Fruit fly (Drosophila melanogaster) whole organism, wandering third instar larva: ENCODE results near the gene CG12024.

ENCODE experiments used
- Abd-B ChIP-seq: fragments of >200 bp; optimal IDR thresholded peaks from 2 replicates; lab custom pipeline; 2017; ENCODE audit warnings: missing biosample characterization, missing genetic modification characterization
- CG32264 ChIP-seq: fragments of 200-800 bp; sonication (Bioruptor generic); optimal IDR thresholded peaks from 2 replicates; lab custom pipeline; 2016; ENCODE audit warnings: missing biosample characterization, missing genetic modification characterization
- CrebA ChIP-seq: fragments of 200-800 bp; sonication (Bioruptor generic); optimal IDR thresholded peaks from 2 replicates; lab custom pipeline; 2016; ENCODE audit warnings: missing biosample characterization, mild to moderate bottlenecking, missing genetic modification characterization, borderline replicate concordance
- Dfd ChIP-seq: fragments of >200 bp; optimal IDR thresholded peaks from 2 replicates; lab custom pipeline; 2017; ENCODE audit warnings: missing biosample characterization, missing genetic modification characterization
- Dif ChIP-seq: fragments of 200-275, 200-300 bp; sonication (Bioruptor generic); optimal IDR thresholded peaks from 2 replicates; lab custom pipeline; 2018; ENCODE audit warnings: missing biosample characterization, missing genetic modification characterization; ENCODE audit not compliant: partially characterized antibody
- GATAd ChIP-seq: sonication (Bioruptor generic); optimal IDR thresholded peaks from 2 replicates; lab custom pipeline; 2016; ENCODE audit warnings: missing biosample characterization, missing genetic modification characterization
- Hnf4 ChIP-seq: fragments of 200-800 bp; sonication (Bioruptor generic); optimal IDR thresholded peaks from 2 replicates; lab custom pipeline; 2016; ENCODE audit warnings: missing biosample characterization, mild to moderate bottlenecking, missing genetic modification characterization
- Hr78 ChIP-seq: fragments of >200 bp; optimal IDR thresholded peaks from 2 replicates; lab custom pipeline; 2017; ENCODE audit warnings: missing biosample characterization, missing genetic modification characterization
- Hr83 ChIP-seq: fragments of 200-300 bp; sonication (Bioruptor generic); optimal IDR thresholded peaks from 2 replicates; lab custom pipeline; 2016; ENCODE audit warnings: missing biosample characterization, mild to moderate bottlenecking, missing genetic modification characterization, moderate library complexity; ENCODE audit not compliant: poor library complexity, severe bottlenecking
- Jra ChIP-seq: sonication (Bioruptor generic); optimal IDR thresholded peaks from 2 replicates; lab custom pipeline; 2016; ENCODE audit warnings: missing biosample characterization, missing genetic modification characterization
- Mio ChIP-seq: sonication (Bioruptor generic); optimal IDR thresholded peaks from 2 replicates; lab custom pipeline; 2016; ENCODE audit warnings: missing biosample characterization, missing genetic modification characterization
- Myc ChIP-seq: fragments of >200 bp; optimal IDR thresholded peaks from 2 replicates; lab custom pipeline; 2017
- OdsH ChIP-seq: fragments of 200-800 bp; sonication (Bioruptor generic); optimal IDR thresholded peaks from 2 replicates; lab custom pipeline; 2016; ENCODE audit warnings: missing biosample characterization, mild to moderate bottlenecking, missing genetic modification characterization
- Rel ChIP-seq, 2 experiments: fragments of 200-800 bp; sonication (Bioruptor generic) in 1 of 2; optimal IDR thresholded peaks; 2 replicates in 1 of 2; 3 replicates in 1 of 2; lab custom pipeline; 2016 to 2019; ENCODE audit warnings: mild to moderate bottlenecking in 2 of 2, missing biosample characterization in 2 of 2, missing genetic modification characterization in 2 of 2, moderate library complexity in 1 of 2
- Sp1 ChIP-seq: fragments of 200-800 bp; sonication (Bioruptor generic); optimal IDR thresholded peaks from 3 replicates; lab custom pipeline; 2019; ENCODE audit warnings: missing biosample characterization, mild to moderate bottlenecking, missing genetic modification characterization, moderate library complexity
- Vsx2 ChIP-seq: fragments of 200-300, 225-300 bp; sonication (Bioruptor generic); optimal IDR thresholded peaks from 2 replicates; lab custom pipeline; 2018; ENCODE audit warnings: missing biosample characterization, missing genetic modification characterization; ENCODE audit not compliant: partially characterized antibody
- br ChIP-seq: fragments of 200-800 bp; sonication (Bioruptor generic); optimal IDR thresholded peaks from 2 replicates; lab custom pipeline; 2016; ENCODE audit warnings: missing biosample characterization, missing genetic modification characterization
- dl ChIP-seq, 2 experiments: fragments of 175-275, 200-275 bp in 1 of 2; fragments of 200-275 bp in 1 of 2; sonication (Bioruptor generic); optimal IDR thresholded peaks; lab custom pipeline; 2018; ENCODE audit warnings: mild to moderate bottlenecking in 2 of 2, missing biosample characterization in 2 of 2, missing genetic modification characterization in 2 of 2, moderate library complexity in 2 of 2; ENCODE audit not compliant: partially characterized antibody in 2 of 2, insufficient read depth in 1 of 2
- dmrt93B ChIP-seq: fragments of 200-800 bp; sonication (Bioruptor generic); optimal IDR thresholded peaks from 2 replicates; lab custom pipeline; 2018; ENCODE audit warnings: missing biosample characterization, mild to moderate bottlenecking, missing genetic modification characterization
- dsf ChIP-seq: sonication (Bioruptor generic); optimal IDR thresholded peaks from 2 replicates; lab custom pipeline; 2016; ENCODE audit warnings: missing biosample characterization, missing genetic modification characterization, borderline replicate concordance
- ey ChIP-seq: fragments of 200-800 bp; sonication (Bioruptor generic); optimal IDR thresholded peaks from 2 replicates; lab custom pipeline; 2016; ENCODE audit warnings: missing biosample characterization, missing genetic modification characterization
- foxo ChIP-seq, 2 experiments: fragments of 200-800 bp; sonication (Bioruptor generic); optimal IDR thresholded peaks; 2 replicates in 1 of 2; 3 replicates in 1 of 2; lab custom pipeline; 2016 to 2017; ENCODE audit warnings: missing biosample characterization in 2 of 2, missing genetic modification characterization in 2 of 2
- fru ChIP-seq: fragments of 200-800 bp; sonication (Bioruptor generic); optimal IDR thresholded peaks from 3 replicates; lab custom pipeline; 2016; ENCODE audit warnings: missing biosample characterization, mild to moderate bottlenecking, missing genetic modification characterization
- h ChIP-seq: fragments of 200-800 bp; sonication (Bioruptor generic); optimal IDR thresholded peaks from 3 replicates; lab custom pipeline; 2016; ENCODE audit warnings: missing biosample characterization, mild to moderate bottlenecking, missing genetic modification characterization
- pan ChIP-seq: fragments of >200 bp; optimal IDR thresholded peaks from 2 replicates; lab custom pipeline; 2017
- rgr ChIP-seq: fragments of 200-800 bp; sonication (Bioruptor generic); optimal IDR thresholded peaks from 3 replicates; lab custom pipeline; 2016; ENCODE audit warnings: missing biosample characterization, mild to moderate bottlenecking, missing genetic modification characterization
- sage ChIP-seq: fragments of 200-800 bp; sonication (Bioruptor generic); optimal IDR thresholded peaks from 2 replicates; lab custom pipeline; 2016; ENCODE audit warnings: missing biosample characterization, mild to moderate bottlenecking, missing genetic modification characterization
- sv ChIP-seq: fragments of 200-800 bp; sonication (Bioruptor generic); optimal IDR thresholded peaks from 3 replicates; lab custom pipeline; 2016; ENCODE audit warnings: missing biosample characterization, missing genetic modification characterization
- tai ChIP-seq: sonication (Bioruptor generic); optimal IDR thresholded peaks from 2 replicates; lab custom pipeline; 2016; ENCODE audit warnings: missing biosample characterization, missing genetic modification characterization
- woc ChIP-seq: sonication (Bioruptor generic); optimal IDR thresholded peaks from 2 replicates; lab custom pipeline; 2016; ENCODE audit warnings: missing biosample characterization, mild to moderate bottlenecking, missing genetic modification characterization

The CG12024 gene

dm6 chr3L:1880692-1881091, 23.7 kb downstream of the CG12024 start:
- peak; percentile 29 for TF ChIP-seq h
- TF ChIP-seq Jra, result no peak
- TF ChIP-seq CrebA (GFP tag; lab: Kevin White, UChicago), result no peak

- TF ChIP-seq Abd-B (GFP tag; lab: Kevin White, UChicago) (no peak), br (GFP tag; lab: Kevin White, UChicago) (no peak), GATAd (GFP tag; lab: Kevin White, UChicago) (no peak), dmrt93B (GFP tag; lab: Kevin White, UChicago) (no peak), tai (GFP tag; lab: Kevin White, UChicago) (no peak), Sp1 (GFP tag; lab: Kevin White, UChicago) (no peak), OdsH (peak; percentile 29), h (peak; percentile 39), fru (GFP tag; lab: Kevin White, UChicago) (peak; percentile 11), Vsx2 (GFP tag; lab: Kevin White, UChicago) (no peak), dl (GFP tag; optimal IDR thresholded peaks at IDR 0.05; lab: Kevin White, UChicago; ENCODE audit: insufficient read depth in 1 of 2, partially characterized antibody in 2 of 2) (no peak), foxo (GFP tag; optimal IDR thresholded peaks at IDR 0.05; lab: Kevin White, UChicago) (peak in 1 of 2 experiments; percentile 30), Mio (GFP tag; lab: Kevin White, UChicago) (no peak), pan (lab: Kevin White, UChicago) (no peak), Hr83 (GFP tag; lab: Kevin White, UChicago) (no peak), Rel (GFP tag; optimal IDR thresholded peaks at IDR 0.05; lab: Kevin White, UChicago) (no peak), Rel (tag; optimal IDR thresholded peaks at IDR 0.05; lab: Kevin White, UChicago) (no peak), woc (no peak), CG32264 (GFP tag; lab: Kevin White, UChicago) (no peak), Jra (no peak), rgr (GFP tag; lab: Kevin White, UChicago) (peak; percentile 48), Hnf4 (GFP tag; lab: Kevin White, UChicago) (no peak), ey (GFP tag; lab: Kevin White, UChicago) (no peak), Hr78 (GFP tag; lab: Kevin White, UChicago) (no peak), Dif (GFP tag; lab: Kevin White, UChicago) (no peak), CrebA (GFP tag; lab: Kevin White, UChicago) (no peak)
These were observed 25.0 kb downstream of the CG12024 start for dm6 chr3L:1881919-1882318.

dm6 chr3L:1882868-1883554, 26.0 kb downstream of the CG12024 start, which contains the start of gene CG13937:
Gene CG13937 (minus strand): TSS chr3L:1883041.
- TF ChIP-seq Myc (lab: Kevin White, UChicago) (peak; percentile 5), sv (GFP tag; lab: Kevin White, UChicago) (no peak)

DNA sequence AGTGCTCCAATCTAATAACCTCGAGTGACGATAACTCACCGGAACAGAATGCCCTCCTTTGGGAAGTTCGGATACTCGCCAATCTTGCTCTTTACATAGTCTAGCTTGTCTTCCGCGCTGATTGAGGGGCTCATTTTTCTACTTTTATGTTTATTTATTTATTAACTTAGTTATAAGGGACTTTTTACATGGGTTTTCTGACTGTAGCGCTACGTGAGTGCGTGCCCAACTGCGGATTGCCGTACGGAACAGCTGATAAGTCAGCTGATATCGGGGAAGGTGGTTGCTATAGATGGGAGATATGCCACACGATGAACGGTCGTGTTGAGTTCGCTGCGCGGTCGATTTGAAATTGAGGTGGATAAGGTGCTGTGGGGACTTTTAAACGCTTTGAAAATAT, 27.7 kb downstream of the CG12024 start, which contains the start of gene Aprt:
TSS of gene Aprt (minus strand) at position 368 of the 400 bp plus-strand sequence.
- TF ChIP-seq Dif (GFP tag; lab: Kevin White, UChicago) (no peak), dsf (GFP tag; lab: Kevin White, UChicago) (no peak), sage (GFP tag; lab: Kevin White, UChicago) (peak; percentile 14), pan (lab: Kevin White, UChicago) (no peak), Hnf4 (GFP tag; lab: Kevin White, UChicago) (no peak), Rel (GFP tag; optimal IDR thresholded peaks at IDR 0.05; lab: Kevin White, UChicago) (no peak), Rel (tag; optimal IDR thresholded peaks at IDR 0.05; lab: Kevin White, UChicago) (peak; percentile 97), Myc (lab: Kevin White, UChicago) (peak; percentile 69), Sp1 (GFP tag; lab: Kevin White, UChicago) (no peak), Dfd (GFP tag; lab: Kevin White, UChicago) (no peak), OdsH (no peak)

DNA sequence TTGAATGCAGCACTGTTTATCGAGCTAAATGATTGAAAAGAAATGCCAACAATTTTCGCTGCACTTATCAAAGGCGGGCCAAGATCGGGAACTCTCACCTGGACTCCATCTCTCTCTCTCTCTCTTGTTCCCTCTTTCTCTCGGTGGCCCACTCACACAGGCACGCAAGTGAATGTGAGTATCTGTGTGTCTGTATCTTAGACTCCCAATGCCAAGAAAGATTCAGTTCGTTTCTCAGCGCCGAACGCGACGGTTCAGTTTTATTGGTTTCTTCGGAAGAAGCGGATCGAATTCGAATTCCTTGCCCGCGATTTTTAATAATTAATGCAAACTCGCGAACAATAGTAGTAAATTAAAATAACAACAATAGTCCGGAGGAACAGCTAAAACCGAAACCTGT, 28.5 kb downstream of the CG12024 start, which contains the start of gene Tmhs:
TSS of gene Tmhs (plus strand) at position 222 of the 400 bp plus-strand sequence.
- TF ChIP-seq Hr83 (GFP tag; lab: Kevin White, UChicago) (peak; percentile 29), Dif (GFP tag; lab: Kevin White, UChicago) (peak; percentile 73), ey (GFP tag; lab: Kevin White, UChicago) (no peak), dmrt93B (GFP tag; lab: Kevin White, UChicago) (no peak), dl (GFP tag; optimal IDR thresholded peaks at IDR 0.05; lab: Kevin White, UChicago; ENCODE audit: insufficient read depth in 1 of 2, partially characterized antibody in 2 of 2) (peak; percentile 50 to 83), GATAd (GFP tag; lab: Kevin White, UChicago) (no peak)
